Fruit fly (Drosophila melanogaster): Measurements from ENCODE around the gene CG31546.

- TF ChIP-seq CG8478 (optimal IDR thresholded peaks at IDR 0.05) (no peak), CTCF (optimal IDR thresholded peaks at IDR 0.05) (no peak)
Measured at dm6 chr3R:5627552-5627951, 7.9 kb downstream of the CG31546 start, which contains the start of gene CG31551.
